Worm (Caenorhabditis elegans): Measurements from ENCODE around the gene Y38H6A.1.
"Not testable (repeated sequence)": the region's sequence is repeated elsewhere in the genome, so short reads cannot be mapped to it uniquely, and the experiment has no call there.

Y38H6A.1 gene

ce11 chrV:20350382-20350781 lies 24.9 kb downstream of the Y38H6A.1 start:
- TF ChIP-seq nhr-20 (tag; optimal IDR thresholded peaks at IDR 0.05) (no peak), nhr-85 (tag) (peak; percentile 2), C34B4.2 (tag; optimal IDR thresholded peaks at IDR 0.05) (no peak), sup-37 (GFP tag; optimal IDR thresholded peaks at IDR 0.05) (no peak)

ce11 chrV:20351195-20351594 lies 25.7 kb downstream of the Y38H6A.1 start, which contains the start of gene K02E2.1:
Gene K02E2.1, plus strand, starts transcription at chrV:20351495.
- TF ChIP-seq F16B12.6 (tag; optimal IDR thresholded peaks at IDR 0.05) (no peak), hlh-4 (tag; optimal IDR thresholded peaks at IDR 0.05) (peak; percentile 52)

ce11 chrV:20356472-20356871 lies 31.0 kb downstream of the Y38H6A.1 start, which contains the start of gene grd-11:
Gene grd-11, plus strand, starts transcription at chrV:20356772.
- no peak for TF ChIP-seq lir-3 (tag; optimal IDR thresholded peaks at IDR 0.05; ENCODE audit: poor library complexity)
- TF ChIP-seq F16B12.6 (tag; optimal IDR thresholded peaks at IDR 0.05), result no peak
- TF ChIP-seq pag-3 (tag; optimal IDR thresholded peaks at IDR 0.05; ENCODE audit: borderline replicate concordance, insufficient read depth), result no peak
- TF ChIP-seq lin-14 (GFP tag; optimal IDR thresholded peaks at IDR 0.05), result no peak
- TF ChIP-seq hpl-2 (GFP tag; optimal IDR thresholded peaks at IDR 0.05), result no peak
- no peak for TF ChIP-seq nhr-71 (tag; optimal IDR thresholded peaks at IDR 0.05)
- no peak for TF ChIP-seq mab-9 (GFP tag; IDR thresholded peaks at IDR 0.05)
- TF ChIP-seq irx-1 (tag; optimal IDR thresholded peaks at IDR 0.05), result no peak
- no peak for TF ChIP-seq aly-2 (tag; optimal IDR thresholded peaks at IDR 0.05)
- no peak for TF ChIP-seq nhr-19 (GFP tag; conservative IDR thresholded peaks at IDR 0.05)
- TF ChIP-seq hlh-17 (GFP tag; optimal IDR thresholded peaks at IDR 0.05; ENCODE audit: borderline replicate concordance), result no peak
- TF ChIP-seq egl-27 (tag; optimal IDR thresholded peaks at IDR 0.05), result no peak
- no peak for TF ChIP-seq egl-13 (tag; optimal IDR thresholded peaks at IDR 0.05)
- no peak for TF ChIP-seq jun-1 (tag; optimal IDR thresholded peaks at IDR 0.05)
- no peak for TF ChIP-seq fkh-8 (tag; optimal IDR thresholded peaks at IDR 0.05)
- TF ChIP-seq skn-1 (tag; optimal IDR thresholded peaks at IDR 0.05), result no peak

- TF ChIP-seq unc-86 (tag; optimal IDR thresholded peaks at IDR 0.05), result no peak
- TF ChIP-seq ceh-63 (GFP tag; optimal IDR thresholded peaks at IDR 0.05), result no peak
- no peak for TF ChIP-seq lin-15B (tag; optimal IDR thresholded peaks at IDR 0.05)
- no peak for TF ChIP-seq unc-130 (tag; optimal IDR thresholded peaks at IDR 0.05)
- no peak for TF ChIP-seq lin-14 (GFP tag; optimal IDR thresholded peaks at IDR 0.05)
- TF ChIP-seq nhr-90 (tag; optimal IDR thresholded peaks at IDR 0.05; ENCODE audit: poor library complexity), result no peak
- no peak for TF ChIP-seq ama-1 (optimal IDR thresholded peaks at IDR 0.05)
- no peak for TF ChIP-seq nhr-71 (tag; optimal IDR thresholded peaks at IDR 0.05)
- no peak for TF ChIP-seq sptf-1 (tag; optimal IDR thresholded peaks at IDR 0.05)
- TF ChIP-seq unc-62 (GFP tag; optimal IDR thresholded peaks at IDR 0.05), result no peak
- no peak for TF ChIP-seq nhr-20 (tag; optimal IDR thresholded peaks at IDR 0.05)
- no peak for TF ChIP-seq Y116A8C.19 (tag; optimal IDR thresholded peaks at IDR 0.05; ENCODE audit: borderline replicate concordance)
- TF ChIP-seq blmp-1 (tag; optimal IDR thresholded peaks at IDR 0.05), result no peak
Measured at ce11 chrV:20366839-20367238, 41.3 kb downstream of the Y38H6A.1 start, which contains the start of gene K02E2.8. Gene K02E2.8, minus strand, starts transcription at chrV:20366939.

ce11 chrV:20369153-20369552 lies 43.6 kb downstream of the Y38H6A.1 start, which contains the start of gene srh-177:
Gene srh-177, minus strand, starts transcription at chrV:20369253.
- not testable (repeated sequence) for TF ChIP-seq nhr-85 (tag); ets-5 (GFP tag; IDR thresholded peaks at IDR 0.05); zip-4 (GFP tag; optimal IDR thresholded peaks at IDR 0.05)

ce11 chrV:20374484-20374883 lies 49.0 kb downstream of the Y38H6A.1 start:
- TF ChIP-seq ceh-8 (GFP tag; optimal IDR thresholded peaks at IDR 0.05) (no peak), pax-3 (tag; optimal IDR thresholded peaks at IDR 0.05) (peak; percentile 25), elt-2 (tag; optimal IDR thresholded peaks at IDR 0.05) (peak; percentile 73), lin-35 (GFP tag; optimal IDR thresholded peaks at IDR 0.05) (peak in 1 of 2 experiments; percentile 9)

Data from whole organism, L1 larva.